ENCODE assay signal across 6 fruit fly cellular contexts in the genomic region with DNA sequence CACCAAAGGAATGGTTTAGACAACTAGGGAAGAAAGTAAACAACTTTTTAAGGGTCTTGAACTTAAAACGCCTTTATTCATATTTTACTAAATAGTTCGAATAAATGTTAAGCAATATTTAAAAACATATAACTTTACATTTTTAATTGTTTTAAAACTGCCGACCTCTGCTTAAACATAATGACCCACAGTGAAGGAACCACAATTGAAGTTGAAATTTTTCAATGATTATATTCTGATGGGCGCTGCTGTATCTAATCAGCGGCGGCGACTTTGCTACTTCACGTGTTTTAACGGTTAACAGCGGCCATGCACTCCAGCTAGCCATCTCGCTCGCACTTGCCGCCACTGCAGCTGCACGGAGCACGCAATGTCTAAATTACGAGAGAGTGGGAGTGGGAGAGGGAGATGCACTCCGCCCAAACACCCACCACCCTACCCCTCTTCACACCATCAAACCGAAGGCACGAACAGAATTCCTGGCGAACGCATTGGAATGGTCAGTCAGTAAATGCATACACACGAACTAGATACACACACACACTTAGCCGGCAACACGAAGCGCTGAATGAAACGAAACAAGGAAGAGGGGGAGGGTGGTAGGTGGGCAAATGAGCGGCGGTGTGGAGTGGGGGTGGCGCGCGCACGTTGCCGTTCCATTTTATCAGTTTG.
TF ChIP-seq lines count a peak whose summit lies in the region.

No protein-coding gene starts in this region.

- no peak for TF ChIP-seq CTCF in whole organism, embryonic (GFP tag; optimal IDR thresholded peaks at IDR 0.05; lab: Kevin White, UChicago)

TF ChIP-seq in whole organism, 6 proteins besides CTCF, POLR2A, EP300 and RAD21:
- TF ChIP-seq EcR (GFP tag; optimal IDR thresholded peaks at IDR 0.05; lab: Kevin White, UChicago) (no peak), Dll (optimal IDR thresholded peaks at IDR 0.05; lab: Kevin White, UChicago) (peak; percentile 39), pan (optimal IDR thresholded peaks at IDR 0.05; lab: Kevin White, UChicago) (peak; percentile 9)

TF ChIP-seq in whole organism, adult, 20 proteins besides CTCF, POLR2A, EP300 and RAD21:
- TF ChIP-seq toe (GFP tag; optimal IDR thresholded peaks at IDR 0.05; lab: Kevin White, UChicago) (no peak), CG12768 (GFP tag; optimal IDR thresholded peaks at IDR 0.05; lab: Kevin White, UChicago) (no peak), CG1620 (GFP tag; optimal IDR thresholded peaks at IDR 0.05; lab: Kevin White, UChicago) (peak; percentile 24), ovo (GFP tag; optimal IDR thresholded peaks at IDR 0.05; lab: Kevin White, UChicago) (peak; percentile 87), Mnt (GFP tag; optimal IDR thresholded peaks at IDR 0.05; lab: Kevin White, UChicago) (peak; percentile 72), bab1 (GFP tag; optimal IDR thresholded peaks at IDR 0.05; lab: Kevin White, UChicago) (peak; percentile 11), Hr96 (GFP tag; optimal IDR thresholded peaks at IDR 0.05; lab: Kevin White, UChicago) (peak; percentile 7), cic (GFP tag; optimal IDR thresholded peaks at IDR 0.05; lab: Kevin White, UChicago) (peak; percentile 91), CG5204 (GFP tag; optimal IDR thresholded peaks at IDR 0.05; lab: Kevin White, UChicago) (peak; percentile 32), pad (GFP tag; optimal IDR thresholded peaks at IDR 0.05; lab: Kevin White, UChicago) (peak; percentile 91), cnc (optimal IDR thresholded peaks at IDR 0.05; lab: Kevin White, UChicago) (no peak), CG11617 (GFP tag; optimal IDR thresholded peaks at IDR 0.05; lab: Kevin White, UChicago) (peak; percentile 47), CG7101 (tag; optimal IDR thresholded peaks at IDR 0.05; lab: Kevin White, UChicago) (peak; percentile 57), CG33017 (tag; optimal IDR thresholded peaks at IDR 0.05; lab: Kevin White, UChicago) (peak; percentile 5), kay (GFP tag; lab: Kevin White, UChicago; ENCODE audit: borderline replicate concordance) (no peak), CG14711 (tag; optimal IDR thresholded peaks at IDR 0.05; lab: Kevin White, UChicago) (peak; percentile 55)

TF ChIP-seq in whole organism, embryonic, 481 proteins besides CTCF, POLR2A, EP300 and RAD21 (continues in another document):
- peak; percentile 26; the same call in 1 of the 3 replicates for TF ChIP-seq CG14050 (GFP tag; IDR thresholded peaks at IDR 0.05; lab: Robert Waterston, UW)
- 0 out of 3 replicates have a peak, but pooled peaks have one; percentile 40 for TF ChIP-seq ase (GFP tag; IDR thresholded peaks at IDR 0.05; lab: Robert Waterston, UW)
- TF ChIP-seq cg (GFP tag; optimal IDR thresholded peaks at IDR 0.05; lab: Kevin White, UChicago): peak; percentile 83
- TF ChIP-seq pnt (GFP tag; optimal IDR thresholded peaks at IDR 0.05; lab: Kevin White, UChicago): peak; percentile 4
- TF ChIP-seq bab2 (GFP tag; optimal IDR thresholded peaks at IDR 0.05; lab: Kevin White, UChicago): peak; percentile 25
- TF ChIP-seq otp (GFP tag; IDR thresholded peaks at IDR 0.05; lab: Robert Waterston, UW): no peak; the same call in 2 of the 3 replicates
- TF ChIP-seq crol (GFP tag; IDR thresholded peaks at IDR 0.05; lab: Robert Waterston, UW): peak; percentile 99
- peak; percentile 67 for TF ChIP-seq CG31441 (GFP tag; IDR thresholded peaks at IDR 0.05; lab: Robert Waterston, UW)
- TF ChIP-seq CG8359 (GFP tag; optimal IDR thresholded peaks at IDR 0.05; lab: Kevin White, UChicago; ENCODE audit: borderline replicate concordance): peak; percentile 15
- TF ChIP-seq Taf1 (GFP tag; IDR thresholded peaks at IDR 0.05; lab: Robert Waterston, UW): no peak
- TF ChIP-seq sisA (GFP tag; IDR thresholded peaks at IDR 0.05; lab: Robert Waterston, UW): peak; percentile 57
- peak; percentile 21 for TF ChIP-seq tin (GFP tag; optimal IDR thresholded peaks at IDR 0.05; lab: Kevin White, UChicago)
- peak; percentile 31 for TF ChIP-seq CG12104 (GFP tag; optimal IDR thresholded peaks at IDR 0.05; lab: Kevin White, UChicago)
- TF ChIP-seq CG1024 (GFP tag; IDR thresholded peaks at IDR 0.05; lab: Robert Waterston, UW): no peak
- peak in 1 of 2 experiments; percentile 26 for TF ChIP-seq Hr78 (GFP tag; optimal IDR thresholded peaks at IDR 0.05; lab: Kevin White, UChicago)

TF ChIP-seq in whole organism, prepupa, 60 proteins besides CTCF, POLR2A, EP300 and RAD21 (continues in another document):
- TF ChIP-seq ss (GFP tag; optimal IDR thresholded peaks at IDR 0.05; lab: Kevin White, UChicago) (peak in 1 of 2 experiments; percentile 96), Hr4 (GFP tag; optimal IDR thresholded peaks at IDR 0.05; lab: Kevin White, UChicago) (peak; percentile 68), CG6792 (GFP tag; optimal IDR thresholded peaks at IDR 0.05; lab: Kevin White, UChicago) (peak; percentile 5), CG11902 (GFP tag; optimal IDR thresholded peaks at IDR 0.05; lab: Kevin White, UChicago) (no peak), cyc (GFP tag; optimal IDR thresholded peaks at IDR 0.05; lab: Kevin White, UChicago) (peak; percentile 9), CG4318 (GFP tag; optimal IDR thresholded peaks at IDR 0.05; lab: Kevin White, UChicago) (peak; percentile 47), dac (GFP tag; optimal IDR thresholded peaks at IDR 0.05; lab: Kevin White, UChicago) (peak; percentile 17), CG6163 (GFP tag; IDR thresholded peaks at IDR 0.05; lab: Robert Waterston, UW) (peak; percentile 72; the same call in 2 of the 3 replicates), Ets21C (GFP tag; optimal IDR thresholded peaks at IDR 0.05; lab: Kevin White, UChicago) (no peak), CG7368 (GFP tag; optimal IDR thresholded peaks at IDR 0.05; lab: Kevin White, UChicago) (no peak), vri (GFP tag; optimal IDR thresholded peaks at IDR 0.05; lab: Kevin White, UChicago) (peak; percentile 3), CG8632 (GFP tag; optimal IDR thresholded peaks at IDR 0.05; lab: Kevin White, UChicago) (peak; percentile 34), achi (GFP tag; optimal IDR thresholded peaks at IDR 0.05; lab: Kevin White, UChicago) (peak; percentile 60), CG10669 (GFP tag; optimal IDR thresholded peaks at IDR 0.05; lab: Kevin White, UChicago) (peak; percentile 54), CG3919 (GFP tag; optimal IDR thresholded peaks at IDR 0.05; lab: Kevin White, UChicago) (peak; percentile 56), CG11762 (GFP tag; optimal IDR thresholded peaks at IDR 0.05; lab: Kevin White, UChicago; ENCODE audit: insufficient read depth) (no peak)

TF ChIP-seq in whole organism, pupa, 21 proteins besides CTCF, POLR2A, EP300 and RAD21 (continues in another document):
- TF ChIP-seq CG15710 (tag; optimal IDR thresholded peaks at IDR 0.05; lab: Kevin White, UChicago) (peak; percentile 29), CG8159 (tag; optimal IDR thresholded peaks at IDR 0.05; lab: Kevin White, UChicago) (peak; percentile 57), D1 (tag; optimal IDR thresholded peaks at IDR 0.05; lab: Kevin White, UChicago) (no peak), fd96Ca (GFP tag; IDR thresholded peaks at IDR 0.05; lab: Robert Waterston, UW) (peak; percentile 9; the same call in 1 of the 3 replicates), rn (GFP tag; IDR thresholded peaks at IDR 0.05; lab: Robert Waterston, UW) (no peak), CG4496 (GFP tag; IDR thresholded peaks at IDR 0.05; lab: Robert Waterston, UW) (peak; percentile 56; the same call in 2 of the 3 replicates), CG8301 (tag; optimal IDR thresholded peaks at IDR 0.05; lab: Kevin White, UChicago) (peak; percentile 65), CG12605 (GFP tag; IDR thresholded peaks at IDR 0.05; lab: Robert Waterston, UW) (0 out of 2 replicates have a peak, but pooled peaks have one; percentile 8), CG14655 (GFP tag; optimal IDR thresholded peaks at IDR 0.05; lab: Kevin White, UChicago) (peak; percentile 75), CG9948 (tag; optimal IDR thresholded peaks at IDR 0.05; lab: Kevin White, UChicago) (peak; percentile 43), CG34367 (tag; optimal IDR thresholded peaks at IDR 0.05; lab: Kevin White, UChicago) (peak; percentile 38), Pif1A (GFP tag; optimal IDR thresholded peaks at IDR 0.05; lab: Kevin White, UChicago) (peak; percentile 49), gl (tag; optimal IDR thresholded peaks at IDR 0.05; lab: Kevin White, UChicago) (no peak), Ets98B (GFP tag; IDR thresholded peaks at IDR 0.05; lab: Robert Waterston, UW) (no peak; the same call in 1 of the 2 replicates), CG32121 (GFP tag; IDR thresholded peaks at IDR 0.05; lab: Robert Waterston, UW) (peak; percentile 46; the same call in 1 of the 2 replicates), CG13204 (GFP tag; optimal IDR thresholded peaks at IDR 0.05; lab: Kevin White, UChicago) (peak; percentile 75), Pif1B (GFP tag; optimal IDR thresholded peaks at IDR 0.05; lab: Kevin White, UChicago) (peak; percentile 16)

TF ChIP-seq in whole organism, wandering third instar larva, 38 proteins besides CTCF, POLR2A, EP300 and RAD21 (continues in another document):
- no peak for TF ChIP-seq dl (GFP tag; optimal IDR thresholded peaks at IDR 0.05; lab: Kevin White, UChicago; ENCODE audit: insufficient read depth in 1 of 2, partially characterized antibody in 2 of 2)
- TF ChIP-seq CrebA (GFP tag; optimal IDR thresholded peaks at IDR 0.05; lab: Kevin White, UChicago; ENCODE audit: borderline replicate concordance): no peak
- TF ChIP-seq HLH106 (tag; optimal IDR thresholded peaks at IDR 0.05; lab: Kevin White, UChicago): peak; percentile 54
- TF ChIP-seq dmrt93B (GFP tag; optimal IDR thresholded peaks at IDR 0.05; lab: Kevin White, UChicago): peak; percentile 29
- TF ChIP-seq Abd-B (GFP tag; optimal IDR thresholded peaks at IDR 0.05; lab: Kevin White, UChicago): no peak
- no peak for TF ChIP-seq lola (GFP tag; optimal IDR thresholded peaks at IDR 0.05; lab: Kevin White, UChicago)
- no peak for TF ChIP-seq Rel (GFP tag; optimal IDR thresholded peaks at IDR 0.05; lab: Kevin White, UChicago)
- TF ChIP-seq Rel (tag; optimal IDR thresholded peaks at IDR 0.05; lab: Kevin White, UChicago): no peak
- TF ChIP-seq usp (GFP tag; optimal IDR thresholded peaks at IDR 0.05; lab: Kevin White, UChicago): no peak
- no peak for TF ChIP-seq CG32264 (GFP tag; optimal IDR thresholded peaks at IDR 0.05; lab: Kevin White, UChicago)
- TF ChIP-seq pan (optimal IDR thresholded peaks at IDR 0.05; lab: Kevin White, UChicago): no peak
- peak; percentile 48 for TF ChIP-seq fru (GFP tag; optimal IDR thresholded peaks at IDR 0.05; lab: Kevin White, UChicago)
- peak; percentile 28 for TF ChIP-seq Hnf4 (GFP tag; optimal IDR thresholded peaks at IDR 0.05; lab: Kevin White, UChicago)
- peak; percentile 9 for TF ChIP-seq Hr83 (GFP tag; optimal IDR thresholded peaks at IDR 0.05; lab: Kevin White, UChicago; ENCODE audit: poor library complexity, severe bottlenecking)
- TF ChIP-seq OdsH (GFP tag; optimal IDR thresholded peaks at IDR 0.05; lab: Kevin White, UChicago): no peak
- peak; percentile 55 for TF ChIP-seq psq (GFP tag; optimal IDR thresholded peaks at IDR 0.05; lab: Kevin White, UChicago)
- no peak for TF ChIP-seq sv (GFP tag; optimal IDR thresholded peaks at IDR 0.05; lab: Kevin White, UChicago)
- TF ChIP-seq Vsx2 (GFP tag; optimal IDR thresholded peaks at IDR 0.05; lab: Kevin White, UChicago; ENCODE audit: partially characterized antibody): no peak
- peak; percentile 44 for TF ChIP-seq ey (GFP tag; optimal IDR thresholded peaks at IDR 0.05; lab: Kevin White, UChicago)
- TF ChIP-seq GATAd (GFP tag; optimal IDR thresholded peaks at IDR 0.05; lab: Kevin White, UChicago): no peak
